Fruit fly (Drosophila melanogaster) whole organism, embryonic: ENCODE measurements around the gene nonC.

Source experiments
- B-H1 ChIP-seq: fragments of 200-800 bp; sonication (Bioruptor generic); IDR thresholded peaks from 3 replicates; pipeline ENCODE4 v1.3.6; 2022; ENCODE audit warnings: missing biosample characterization, missing genetic modification characterization
- CG10366 ChIP-seq: fragments of 200-800 bp; sonication (Bioruptor generic); IDR thresholded peaks from 2 replicates; pipeline ENCODE4 v1.3.6; 2022; ENCODE audit warnings: missing biosample characterization, missing genetic modification characterization
- CG10565 ChIP-seq: fragments of 200-800 bp; sonication (Bioruptor generic); optimal IDR thresholded peaks from 3 replicates; lab custom pipeline; 2016; ENCODE audit warnings: missing biosample characterization, mild to moderate bottlenecking, missing genetic modification characterization
- CG12219 ChIP-seq: fragments of 200-800 bp; sonication (Bioruptor generic); optimal IDR thresholded peaks from 3 replicates; lab custom pipeline; 2018; ENCODE audit warnings: missing biosample characterization, mild to moderate bottlenecking, missing genetic modification characterization
- CG12744 ChIP-seq: fragments of 200-800 bp; sonication (Bioruptor generic); optimal IDR thresholded peaks from 2 replicates; lab custom pipeline; 2016; ENCODE audit warnings: missing biosample characterization, missing genetic modification characterization
- CG14014 ChIP-seq: fragments of 200-800 bp; sonication (Bioruptor generic); IDR thresholded peaks from 2 replicates; pipeline ENCODE4 v1.3.6; 2022; ENCODE audit warnings: missing biosample characterization, missing genetic modification characterization
- CG14965 ChIP-seq: fragments of 200-800 bp; sonication (Bioruptor generic); optimal IDR thresholded peaks from 2 replicates; lab custom pipeline; 2016; ENCODE audit warnings: missing biosample characterization, missing genetic modification characterization, borderline replicate concordance
- CG1602 ChIP-seq: fragments of 200-800 bp; sonication (Bioruptor generic); optimal IDR thresholded peaks from 3 replicates; lab custom pipeline; 2016; ENCODE audit warnings: missing biosample characterization, missing genetic modification characterization
- CG2129 ChIP-seq: fragments of 200-800 bp; sonication (Bioruptor generic); IDR thresholded peaks from 2 replicates; pipeline ENCODE4 v1.3.6; 2022; ENCODE audit warnings: missing biosample characterization, missing genetic modification characterization; ENCODE audit not compliant: partially characterized antibody
- CG2202 ChIP-seq: fragments of 200-800 bp; sonication (Bioruptor generic); optimal IDR thresholded peaks from 2 replicates; lab custom pipeline; 2018; ENCODE audit warnings: missing biosample characterization, mild to moderate bottlenecking, missing genetic modification characterization
- CG30403 ChIP-seq: fragments of 200-800 bp; sonication (Bioruptor generic); optimal IDR thresholded peaks from 3 replicates; lab custom pipeline; 2016; ENCODE audit warnings: missing biosample characterization, missing genetic modification characterization
- CG32767 ChIP-seq: fragments of 200-800 bp; sonication (Bioruptor generic); IDR thresholded peaks from 2 replicates; pipeline ENCODE4 v1.3.6; 2022; ENCODE audit warnings: missing biosample characterization, missing genetic modification characterization
- CG3847 ChIP-seq: fragments of 200-800 bp; sonication (Bioruptor generic); IDR thresholded peaks from 2 replicates; pipeline ENCODE4 v1.3.6; 2022; ENCODE audit warnings: missing biosample characterization, missing genetic modification characterization
- CG4730 ChIP-seq: fragments of 200-800 bp; sonication (Bioruptor generic); IDR thresholded peaks from 2 replicates; pipeline ENCODE4 v1.3.6; 2022; ENCODE audit warnings: missing biosample characterization, missing genetic modification characterization
- CG5953 ChIP-seq: fragments of 200-800 bp; sonication (Bioruptor generic); IDR thresholded peaks from 2 replicates; pipeline ENCODE4 v1.3.6; 2022; ENCODE audit warnings: missing biosample characterization, missing genetic modification characterization
- CG7928 ChIP-seq: fragments of 200-800 bp; sonication (Bioruptor generic); optimal IDR thresholded peaks from 2 replicates; lab custom pipeline; 2017; ENCODE audit warnings: missing biosample characterization, mild to moderate bottlenecking, missing genetic modification characterization
- CG9817 ChIP-seq: fragments of 200-800 bp; sonication (Bioruptor generic); optimal IDR thresholded peaks from 2 replicates; lab custom pipeline; 2018; ENCODE audit warnings: missing biosample characterization, mild to moderate bottlenecking, missing genetic modification characterization, moderate library complexity
- CG9932 ChIP-seq: fragments of 200-800 bp; sonication (Bioruptor generic); IDR thresholded peaks from 2 replicates; pipeline ENCODE4 v1.3.6; 2022; ENCODE audit warnings: missing biosample characterization, missing genetic modification characterization
- GATAe ChIP-seq: fragments of 200-800 bp; sonication (Bioruptor generic); conservative IDR thresholded peaks from 2 replicates; pipeline ENCODE4 v1.3.6; 2022; ENCODE audit warnings: missing biosample characterization, missing genetic modification characterization
- Gug ChIP-seq: fragments of 200-800 bp; sonication (Bioruptor generic); IDR thresholded peaks from 4 replicates; pipeline ENCODE4 v1.3.6; 2022; ENCODE audit warnings: missing biosample characterization, missing genetic modification characterization
- HLH3B ChIP-seq: fragments of 200-800 bp; sonication (Bioruptor generic); IDR thresholded peaks from 2 replicates; pipeline ENCODE4 v1.3.6; 2022; ENCODE audit warnings: missing biosample characterization, missing genetic modification characterization
- HLH4C ChIP-seq: fragments of 200-800 bp; sonication (Bioruptor generic); IDR thresholded peaks from 3 replicates; pipeline ENCODE4 v1.3.6; 2022; ENCODE audit warnings: missing biosample characterization, missing genetic modification characterization; ENCODE audit not compliant: partially characterized antibody
- MBD-R2 ChIP-seq: fragments of 200-800 bp; sonication (Bioruptor generic); IDR thresholded peaks from 2 replicates; pipeline ENCODE4 v1.3.6; 2022; ENCODE audit warnings: missing biosample characterization, missing genetic modification characterization
- Med ChIP-seq: fragments of 200-800 bp; sonication (Bioruptor generic); peaks from one replicate; lab custom pipeline; 2016; ENCODE audit warnings: missing biosample characterization, missing genetic modification characterization, mild to moderate bottlenecking, inconsistent platforms, moderate library complexity
- Meics ChIP-seq: fragments of 200-800 bp; sonication (Bioruptor generic); optimal IDR thresholded peaks from 2 replicates; lab custom pipeline; 2017; ENCODE audit warnings: missing biosample characterization, mild to moderate bottlenecking, missing genetic modification characterization
- Rfx ChIP-seq: fragments of 200-800 bp; sonication (Bioruptor generic); IDR thresholded peaks from 2 replicates; pipeline ENCODE4 v1.3.6; 2022; ENCODE audit warnings: missing biosample characterization, missing genetic modification characterization
- Sry-β ChIP-seq: fragments of 200-800 bp; sonication (Bioruptor generic); optimal IDR thresholded peaks from 2 replicates; lab custom pipeline; 2018; ENCODE audit warnings: missing biosample characterization, mild to moderate bottlenecking, missing genetic modification characterization, moderate library complexity
- Xbp1 ChIP-seq: fragments of 200-800 bp; sonication (Bioruptor generic); optimal IDR thresholded peaks from 3 replicates; lab custom pipeline; 2016; ENCODE audit warnings: missing biosample characterization, mild to moderate bottlenecking, missing genetic modification characterization
- ap ChIP-seq: fragments of 200-800 bp; sonication (Bioruptor generic); IDR thresholded peaks from 2 replicates; pipeline ENCODE4 v1.3.6; 2022; ENCODE audit warnings: missing biosample characterization, missing genetic modification characterization
- ase ChIP-seq: fragments of 200-800 bp; sonication (Bioruptor generic); IDR thresholded peaks from 3 replicates; pipeline ENCODE4 v1.3.6; 2022; ENCODE audit warnings: missing biosample characterization, missing genetic modification characterization
- br ChIP-seq: fragments of >200 bp; optimal IDR thresholded peaks from 2 replicates; lab custom pipeline; 2017
- caup ChIP-seq: fragments of 200-800 bp; sonication (Bioruptor generic); optimal IDR thresholded peaks from 3 replicates; lab custom pipeline; 2017; ENCODE audit warnings: missing biosample characterization, mild to moderate bottlenecking, missing genetic modification characterization, moderate library complexity; ENCODE audit not compliant: severe bottlenecking
- da ChIP-seq: fragments of 200-800 bp; sonication (Bioruptor generic); optimal IDR thresholded peaks from 2 replicates; lab custom pipeline; 2016; ENCODE audit warnings: missing biosample characterization, missing genetic modification characterization
- gcm2 ChIP-seq: fragments of 200-800 bp; sonication (Bioruptor generic); optimal IDR thresholded peaks from 2 replicates; lab custom pipeline; 2016; ENCODE audit warnings: missing biosample characterization, missing genetic modification characterization
- grau ChIP-seq: fragments of 200-800 bp; optimal IDR thresholded peaks from 3 replicates; lab custom pipeline; 2019; ENCODE audit warnings: missing biosample characterization, mild to moderate bottlenecking, missing genetic modification characterization, moderate library complexity
- gt ChIP-seq: fragments of 200-800 bp; sonication (Bioruptor generic); IDR thresholded peaks from 2 replicates; pipeline ENCODE4 v1.3.6; 2022; ENCODE audit warnings: missing biosample characterization, missing genetic modification characterization
- hbn ChIP-seq: fragments of 200-800 bp; sonication (Bioruptor generic); IDR thresholded peaks from 2 replicates; pipeline ENCODE4 v1.3.6; 2022; ENCODE audit warnings: missing biosample characterization, missing genetic modification characterization; ENCODE audit not compliant: partially characterized antibody
- hkb ChIP-seq, 2 experiments: fragments of 200-800 bp in 1 of 2; fragments of >200 bp in 1 of 2; sonication (Bioruptor generic) in 1 of 2; IDR thresholded peaks in 1 of 2; optimal IDR thresholded peaks in 1 of 2; 2 replicates each; pipeline versions ENCODE4 v1.3.6 to Lab custom; 2017 to 2022; ENCODE audit warnings: missing biosample characterization in 1 of 2, missing genetic modification characterization in 1 of 2
- jigr1 ChIP-seq: fragments of 200-800 bp; sonication (Bioruptor generic); IDR thresholded peaks from 3 replicates; pipeline ENCODE4 v1.3.6; 2022; ENCODE audit warnings: missing biosample characterization, missing genetic modification characterization
- lola ChIP-seq, 3 experiments: fragments of >200 bp in 2 of 3; fragments of 200-800 bp in 1 of 3; sonication (Bioruptor generic) in 1 of 3; optimal IDR thresholded peaks; 2 replicates each; lab custom pipeline; 2017 to 2019; ENCODE audit warnings: missing biosample characterization in 3 of 3, missing genetic modification characterization in 3 of 3, mild to moderate bottlenecking in 1 of 3, moderate library complexity in 1 of 3
- mld ChIP-seq: fragments of 200-800 bp; sonication (Bioruptor generic); IDR thresholded peaks from 3 replicates; pipeline ENCODE4 v1.3.6; 2022; ENCODE audit warnings: missing biosample characterization, missing genetic modification characterization; ENCODE audit not compliant: partially characterized antibody
- oc ChIP-seq: fragments of 200-800 bp; sonication (Bioruptor generic); optimal IDR thresholded peaks from 2 replicates; lab custom pipeline; 2018; ENCODE audit warnings: missing biosample characterization, mild to moderate bottlenecking, missing genetic modification characterization, moderate library complexity
- pan ChIP-seq, 4 experiments: fragments of >200 bp in 3 of 4; fragments of 200-800 bp in 1 of 4; sonication (Bioruptor generic) in 1 of 4; optimal IDR thresholded peaks in 3 of 4; IDR thresholded peaks in 1 of 4; 2 replicates each; pipeline versions ENCODE4 v1.3.6 to Lab custom; 2017 to 2022; ENCODE audit warnings: missing biosample characterization in 2 of 4, missing genetic modification characterization in 2 of 4, mixed read lengths in 1 of 4
- prd ChIP-seq, 3 experiments: fragments of >200 bp in 2 of 3; fragments of 200-800 bp in 1 of 3; sonication (Bioruptor generic) in 1 of 3; optimal IDR thresholded peaks in 2 of 3; IDR thresholded peaks in 1 of 3; 2 replicates in 2 of 3; 3 replicates in 1 of 3; pipeline versions ENCODE4 v1.3.6 to Lab custom; 2017 to 2022; ENCODE audit warnings: missing biosample characterization in 1 of 3, missing genetic modification characterization in 1 of 3
- rib ChIP-seq: fragments of 200-800 bp; sonication (Bioruptor generic); IDR thresholded peaks from 2 replicates; pipeline ENCODE4 v1.3.6; 2022; ENCODE audit warnings: missing biosample characterization, missing genetic modification characterization
- seq ChIP-seq: fragments of 200-800 bp; sonication (Bioruptor generic); IDR thresholded peaks from 2 replicates; pipeline ENCODE4 v1.3.6; 2022; ENCODE audit warnings: missing biosample characterization, missing genetic modification characterization
- slbo ChIP-seq: fragments of 200-800 bp; sonication (Bioruptor generic); IDR thresholded peaks from 2 replicates; pipeline ENCODE4 v1.3.6; 2022; ENCODE audit warnings: missing biosample characterization, missing genetic modification characterization
- z ChIP-seq: fragments of 200-800 bp; sonication (Bioruptor generic); IDR thresholded peaks from 3 replicates; pipeline ENCODE4 v1.3.6; 2022; ENCODE audit warnings: missing biosample characterization, missing genetic modification characterization

Gene nonC

DNA sequence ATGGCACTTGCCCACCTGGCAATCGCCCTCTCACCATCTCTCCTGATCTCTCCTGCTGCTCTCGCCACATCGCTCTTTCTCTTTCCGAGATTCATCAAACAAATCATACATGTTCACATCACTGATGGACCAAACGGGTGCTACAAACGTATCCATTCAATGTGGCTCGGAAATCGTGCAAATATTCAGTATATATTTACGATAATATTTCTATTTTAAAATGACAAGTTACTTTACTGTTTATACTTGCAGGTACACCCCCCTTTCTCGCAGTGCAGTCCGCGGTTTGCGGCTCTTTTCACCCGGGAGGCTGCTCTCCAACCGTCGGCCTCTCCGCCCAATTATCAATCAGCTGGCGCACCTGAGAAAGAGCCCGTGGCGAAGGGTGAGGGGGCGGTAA is 32.8 kb upstream of the nonC start (continued):
- TF ChIP-seq CG3847 (GFP tag; lab: Robert Waterston, UW) (no peak; the same call in 1 of the 2 replicates), Meics (no peak), z (GFP tag; lab: Robert Waterston, UW) (no peak), HLH4C (0 out of 3 replicates have a peak, but pooled peaks have one; percentile 19), gt (no peak), CG32767 (GFP tag; lab: Robert Waterston, UW) (peak; percentile 57; the same call in 1 of the 2 replicates), CG30403 (GFP tag; lab: Kevin White, UChicago) (peak; percentile 30), CG1602 (GFP tag; lab: Kevin White, UChicago) (no peak), CG7928 (GFP tag; lab: Kevin White, UChicago) (no peak)

DNA sequence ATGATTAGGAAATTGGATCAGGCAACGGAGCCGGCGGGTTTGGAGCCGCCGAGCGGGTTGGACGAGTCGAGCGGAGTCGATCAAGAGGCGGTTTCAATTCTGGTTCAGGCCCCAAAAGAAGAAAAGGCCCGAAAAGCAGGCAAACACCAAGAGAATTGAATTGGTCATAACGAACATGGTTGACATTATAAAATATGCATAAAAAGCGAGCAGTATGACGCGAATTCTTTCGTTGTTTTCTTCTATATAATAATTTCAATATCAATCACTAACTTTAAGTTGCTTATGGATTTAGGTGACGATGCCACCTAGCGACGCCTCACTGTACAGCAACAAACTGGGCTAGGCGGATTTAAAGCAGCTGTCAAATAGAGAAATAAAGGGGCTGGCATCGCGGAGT is 31.4 kb upstream of the nonC start:
- TF ChIP-seq Gug (GFP tag; lab: Robert Waterston, UW) (peak; percentile 7; the same call in 1 of the 4 replicates), MBD-R2 (GFP tag; lab: Robert Waterston, UW) (no peak), prd (optimal IDR thresholded peaks at IDR 0.05; lab: Kevin White, UChicago) (no peak), prd (GFP tag; IDR thresholded peaks at IDR 0.05; lab: Robert Waterston, UW) (peak; percentile 35; the same call in 2 of the 3 replicates), CG12219 (no peak), CG12744 (GFP tag; lab: Kevin White, UChicago) (no peak), mld (GFP tag; lab: Robert Waterston, UW) (no peak), Med (peak; percentile 62), CG30403 (GFP tag; lab: Kevin White, UChicago) (no peak), GATAe (GFP tag; lab: Robert Waterston, UW) (no peak), br (no peak), hbn (GFP tag; lab: Robert Waterston, UW) (no peak), CG2202 (no peak), CG10366 (peak; percentile 31; the same call in 1 of the 2 replicates), CG4730 (GFP tag; lab: Robert Waterston, UW) (no peak), gcm2 (no peak), oc (no peak), Rfx (GFP tag; lab: Robert Waterston, UW) (peak; percentile 68), slbo (peak; percentile 54), Xbp1 (no peak), B-H1 (peak; percentile 25; the same call in 1 of the 3 replicates), CG5953 (GFP tag; lab: Robert Waterston, UW) (0 out of 2 replicates have a peak, but pooled peaks have one; percentile 4), caup (GFP tag; lab: Kevin White, UChicago) (no peak), CG2129 (GFP tag; lab: Robert Waterston, UW) (no peak), CG9817 (tag; lab: Kevin White, UChicago) (no peak), Sry-β (GFP tag; lab: Kevin White, UChicago) (no peak), rib (GFP tag; lab: Robert Waterston, UW) (no peak), grau (tag; lab: Kevin White, UChicago) (peak; percentile 76), HLH3B (GFP tag; lab: Robert Waterston, UW) (no peak), CG14965 (GFP tag; lab: Kevin White, UChicago) (no peak), CG14014 (GFP tag; lab: Robert Waterston, UW) (0 out of 2 replicates have a peak, but pooled peaks have one; percentile 20), da (GFP tag; lab: Kevin White, UChicago) (no peak), jigr1 (GFP tag; lab: Robert Waterston, UW) (no peak), ap (no peak), seq (GFP tag; lab: Robert Waterston, UW) (no peak), CG10565 (GFP tag; lab: Kevin White, UChicago) (no peak), CG9932 (GFP tag; lab: Robert Waterston, UW) (peak; percentile 43), ase (GFP tag; lab: Robert Waterston, UW) (0 out of 3 replicates have a peak, but pooled peaks have one; percentile 16), pan (optimal IDR thresholded peaks at IDR 0.05; lab: Kevin White, UChicago) (no peak), pan (GFP tag; optimal IDR thresholded peaks at IDR 0.05 in 1 of 2, IDR thresholded peaks at IDR 0.05 in 1 of 2) (peak in 1 of 2 experiments; percentile 28), hkb (optimal IDR thresholded peaks at IDR 0.05; lab: Kevin White, UChicago) (no peak), hkb (GFP tag; IDR thresholded peaks at IDR 0.05; lab: Robert Waterston, UW) (0 out of 2 replicates have a peak, but pooled peaks have one; percentile 24), lola (GFP tag; optimal IDR thresholded peaks at IDR 0.05; lab: Kevin White, UChicago) (no peak)
